Worm (Caenorhabditis elegans) whole organism, L3 larva: ENCODE measurements around the gene cpl-1.

Experiments used
- R02D3.7 ChIP-seq: fragments of 150-350 bp; optimal IDR thresholded peaks from 2 replicates; lab custom pipeline; 2014; ENCODE audit warnings: missing biosample characterization, missing genetic modification characterization
- elt-1 ChIP-seq: fragments of 150-350 bp; optimal IDR thresholded peaks from 2 replicates; lab custom pipeline; 2014; ENCODE audit warnings: missing biosample characterization, missing genetic modification characterization
- elt-2 ChIP-seq: sonication (generic microtip); optimal IDR thresholded peaks from 2 replicates; lab custom pipeline; 2016; ENCODE audit warnings: missing genetic modification reagents, mild to moderate bottlenecking, missing genetic modification characterization, missing compliant biosample characterization
- hmg-11 ChIP-seq: sonication (generic microtip); optimal IDR thresholded peaks from 2 replicates; lab custom pipeline; 2016; ENCODE audit warnings: missing genetic modification characterization, missing compliant biosample characterization
- nhr-11 ChIP-seq: fragments of 150-350 bp; optimal IDR thresholded peaks from 2 replicates; lab custom pipeline; 2014; ENCODE audit warnings: missing biosample characterization, missing genetic modification characterization
- nhr-12 ChIP-seq: fragments of 150-350 bp; optimal IDR thresholded peaks from 2 replicates; lab custom pipeline; 2014; ENCODE audit warnings: missing biosample characterization, missing genetic modification characterization
- nhr-237 ChIP-seq: fragments of 150-350 bp; optimal IDR thresholded peaks from 2 replicates; lab custom pipeline; 2014; ENCODE audit warnings: missing biosample characterization, missing genetic modification characterization
- unc-39 ChIP-seq: sonication (generic microtip); optimal IDR thresholded peaks from 4 replicates; lab custom pipeline; 2017; ENCODE audit warnings: missing biosample characterization, missing genetic modification characterization

DNA sequence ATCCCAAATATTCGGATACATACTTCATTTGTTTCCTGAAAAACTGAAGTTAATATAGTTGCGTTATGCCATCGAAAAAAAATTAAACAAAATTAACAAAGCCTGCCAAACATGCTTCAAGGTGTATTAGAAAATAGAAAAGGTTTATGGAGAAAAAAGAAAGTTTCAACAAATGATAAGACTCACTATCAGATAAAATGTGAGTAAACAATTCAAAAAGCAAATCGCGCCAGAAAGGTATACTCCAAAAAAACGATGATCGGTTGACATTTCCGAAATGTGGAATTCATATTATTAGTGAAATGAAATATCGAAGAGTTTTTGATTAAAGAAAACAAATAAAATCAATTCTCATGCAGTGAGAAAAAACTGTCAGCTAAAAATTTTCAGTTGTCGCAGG lies 25.7 kb upstream of the cpl-1 start, which contains the start of gene Y70C5A.3:
- TF ChIP-seq unc-39 (no peak), nhr-12 (no peak), nhr-237 (tag; lab: Kevin White, UChicago) (no peak), elt-1 (tag; lab: Kevin White, UChicago) (no peak), R02D3.7 (no peak), elt-2 (tag; lab: Kevin White, UChicago) (peak; percentile 60), nhr-11 (tag; lab: Kevin White, UChicago) (no peak), hmg-11 (no peak)
